Fruit fly (Drosophila melanogaster) whole organism, embryonic: ENCODE results near the gene CG5225.

Source experiments
- Asciz ChIP-seq: fragments of 200-800 bp; sonication (Bioruptor generic); optimal IDR thresholded peaks from 2 replicates; lab custom pipeline; 2017; ENCODE audit warnings: missing biosample characterization, mild to moderate bottlenecking, missing genetic modification characterization, missing genetic modification reagents
- Atf-2 ChIP-seq: fragments of 200-800 bp; sonication (Bioruptor generic); optimal IDR thresholded peaks from 2 replicates; lab custom pipeline; 2016; ENCODE audit warnings: missing biosample characterization, missing genetic modification characterization
- Atf3 ChIP-seq: fragments of 200-800 bp; sonication (Bioruptor generic); optimal IDR thresholded peaks from 3 replicates; lab custom pipeline; 2016; ENCODE audit warnings: missing biosample characterization, missing genetic modification characterization
- B-H1 ChIP-seq: fragments of 200-800 bp; sonication (Bioruptor generic); IDR thresholded peaks from 3 replicates; pipeline ENCODE4 v1.3.6; 2022; ENCODE audit warnings: missing biosample characterization, missing genetic modification characterization
- Blimp-1 ChIP-seq: fragments of 200-800 bp; sonication (Bioruptor generic); optimal IDR thresholded peaks from 3 replicates; lab custom pipeline; 2018; ENCODE audit warnings: missing biosample characterization, missing genetic modification characterization, mild to moderate bottlenecking, moderate library complexity, missing genetic modification reagents
- CG11085 ChIP-seq: fragments of 200-800 bp; sonication (Bioruptor generic); IDR thresholded peaks from 2 replicates; pipeline ENCODE4 v1.3.6; 2022; ENCODE audit warnings: missing biosample characterization, missing genetic modification characterization
- CG12219 ChIP-seq: fragments of 200-800 bp; sonication (Bioruptor generic); optimal IDR thresholded peaks from 3 replicates; lab custom pipeline; 2018; ENCODE audit warnings: missing biosample characterization, mild to moderate bottlenecking, missing genetic modification characterization
- CG15514 ChIP-seq: fragments of 200-800 bp; sonication (Bioruptor generic); optimal IDR thresholded peaks from 3 replicates; lab custom pipeline; 2017; ENCODE audit warnings: missing biosample characterization, missing genetic modification characterization, mild to moderate bottlenecking, moderate library complexity, missing genetic modification reagents
- CG16779 ChIP-seq: fragments of 200-800 bp; sonication (Bioruptor generic); IDR thresholded peaks from 2 replicates; pipeline ENCODE4 v1.3.6; 2022; ENCODE audit warnings: missing biosample characterization, missing genetic modification characterization
- CG16815 ChIP-seq: fragments of 200-800 bp; sonication (Bioruptor generic); optimal IDR thresholded peaks from 3 replicates; lab custom pipeline; 2017; ENCODE audit warnings: missing biosample characterization, mild to moderate bottlenecking, missing genetic modification characterization
- CG16863 ChIP-seq: fragments of 200-800 bp; sonication (Bioruptor generic); optimal IDR thresholded peaks from 3 replicates; lab custom pipeline; 2016; ENCODE audit warnings: missing biosample characterization, missing genetic modification characterization
- CG17359 ChIP-seq: fragments of 200-800 bp; sonication (Bioruptor generic); optimal IDR thresholded peaks from 3 replicates; lab custom pipeline; 2018; ENCODE audit warnings: missing biosample characterization, mild to moderate bottlenecking, missing genetic modification characterization, moderate library complexity
- CG1792 ChIP-seq: fragments of 200-800 bp; sonication (Bioruptor generic); optimal IDR thresholded peaks from 2 replicates; lab custom pipeline; 2016; ENCODE audit warnings: missing biosample characterization, missing genetic modification characterization
- CG3065 ChIP-seq: fragments of 200-800 bp; sonication (Bioruptor generic); optimal IDR thresholded peaks from 2 replicates; lab custom pipeline; 2016; ENCODE audit warnings: missing biosample characterization, missing genetic modification characterization
- CG43689 ChIP-seq: fragments of 200-800 bp; sonication (Bioruptor generic); IDR thresholded peaks from 2 replicates; pipeline ENCODE4 v1.3.6; 2022; ENCODE audit warnings: missing biosample characterization, missing genetic modification characterization
- CG4404 ChIP-seq: fragments of 200-800 bp; sonication (Bioruptor generic); IDR thresholded peaks from 2 replicates; pipeline ENCODE4 v1.3.6; 2022; ENCODE audit warnings: missing biosample characterization, missing genetic modification characterization
- CG4730 ChIP-seq: fragments of 200-800 bp; sonication (Bioruptor generic); IDR thresholded peaks from 2 replicates; pipeline ENCODE4 v1.3.6; 2022; ENCODE audit warnings: missing biosample characterization, missing genetic modification characterization
- CG7357 ChIP-seq: fragments of 200-800 bp; sonication (Bioruptor generic); IDR thresholded peaks from 3 replicates; pipeline ENCODE4 v1.3.6; 2022; ENCODE audit warnings: missing biosample characterization, missing genetic modification characterization
- CG7556 ChIP-seq: fragments of 200-800 bp; sonication (Bioruptor generic); optimal IDR thresholded peaks from 2 replicates; lab custom pipeline; 2017; ENCODE audit warnings: missing biosample characterization, mild to moderate bottlenecking, missing genetic modification characterization
- CG8089 ChIP-seq: fragments of 200-800 bp; sonication (Bioruptor generic); optimal IDR thresholded peaks from 3 replicates; lab custom pipeline; 2016; ENCODE audit warnings: missing biosample characterization, missing genetic modification characterization
- CG8924 ChIP-seq: fragments of 200-800 bp; optimal IDR thresholded peaks from 3 replicates; lab custom pipeline; 2019; ENCODE audit warnings: missing biosample characterization, mild to moderate bottlenecking, missing genetic modification characterization, moderate library complexity
- CG9797 ChIP-seq: fragments of 200-800 bp; sonication (Bioruptor generic); optimal IDR thresholded peaks from 3 replicates; lab custom pipeline; 2018; ENCODE audit warnings: missing biosample characterization, mild to moderate bottlenecking, missing genetic modification characterization
- Drgx ChIP-seq: fragments of 200-800 bp; sonication (Bioruptor generic); IDR thresholded peaks from 2 replicates; pipeline ENCODE4 v1.3.6; 2022; ENCODE audit warnings: missing biosample characterization, missing genetic modification characterization
- E2f1 ChIP-seq: fragments of 200-800 bp; sonication (Bioruptor generic); IDR thresholded peaks from 2 replicates; pipeline ENCODE4 v1.3.6; 2022; ENCODE audit warnings: missing biosample characterization, missing genetic modification characterization
- HLH4C ChIP-seq: fragments of 200-800 bp; sonication (Bioruptor generic); IDR thresholded peaks from 3 replicates; pipeline ENCODE4 v1.3.6; 2022; ENCODE audit warnings: missing biosample characterization, missing genetic modification characterization; ENCODE audit not compliant: partially characterized antibody
- NK7.1 ChIP-seq: fragments of 200-800 bp; sonication (Bioruptor generic); optimal IDR thresholded peaks from 3 replicates; lab custom pipeline; 2016; ENCODE audit warnings: missing biosample characterization, missing genetic modification characterization
- NfI ChIP-seq: fragments of 200-800 bp; sonication (Bioruptor generic); optimal IDR thresholded peaks from 3 replicates; lab custom pipeline; 2018; ENCODE audit warnings: missing biosample characterization, mild to moderate bottlenecking, missing genetic modification characterization, moderate library complexity
- Ravus ChIP-seq: fragments of 200-800 bp; sonication (Bioruptor generic); IDR thresholded peaks from 2 replicates; pipeline ENCODE4 v1.3.6; 2022; ENCODE audit warnings: missing biosample characterization, missing genetic modification characterization
- Sox102F ChIP-seq: fragments of 200-800 bp; sonication (Bioruptor generic); optimal IDR thresholded peaks from 2 replicates; lab custom pipeline; 2018; ENCODE audit warnings: missing biosample characterization, mild to moderate bottlenecking, missing genetic modification characterization, moderate library complexity
- Usf ChIP-seq: fragments of 200-800 bp; sonication (Bioruptor generic); optimal IDR thresholded peaks from 2 replicates; lab custom pipeline; 2017; ENCODE audit warnings: missing genotype, missing biosample characterization, missing genetic modification characterization
- al ChIP-seq: fragments of 200-800 bp; sonication (Bioruptor generic); IDR thresholded peaks from 2 replicates; pipeline ENCODE4 v1.3.6; 2022; ENCODE audit warnings: missing biosample characterization, missing genetic modification characterization
- ato ChIP-seq: fragments of 200-800 bp; sonication (Bioruptor generic); IDR thresholded peaks from 2 replicates; pipeline ENCODE4 v1.3.6; 2022; ENCODE audit warnings: missing biosample characterization, missing genetic modification characterization; ENCODE audit not compliant: partially characterized antibody
- cwo ChIP-seq: fragments of 200-800 bp; sonication (Bioruptor generic); optimal IDR thresholded peaks from 3 replicates; lab custom pipeline; 2017; ENCODE audit warnings: missing biosample characterization, missing genetic modification characterization, mild to moderate bottlenecking, moderate library complexity, missing genetic modification reagents
- dimm ChIP-seq: fragments of 200-800 bp; sonication (Bioruptor generic); IDR thresholded peaks from 2 replicates; pipeline ENCODE4 v1.3.6; 2022; ENCODE audit warnings: missing biosample characterization, missing genetic modification characterization
- disco-r ChIP-seq: fragments of 200-800 bp; sonication (Bioruptor generic); optimal IDR thresholded peaks from 2 replicates; lab custom pipeline; 2016; ENCODE audit warnings: missing biosample characterization, missing genetic modification characterization
- dysf ChIP-seq: fragments of 200-800 bp; sonication (Bioruptor generic); IDR thresholded peaks from 3 replicates; pipeline ENCODE4 v1.3.6; 2022; ENCODE audit warnings: missing biosample characterization, missing genetic modification characterization
- fd3F ChIP-seq: fragments of 200-800 bp; sonication (Bioruptor generic); optimal IDR thresholded peaks from 2 replicates; lab custom pipeline; 2018; ENCODE audit warnings: missing biosample characterization, mild to moderate bottlenecking, missing genetic modification characterization, moderate library complexity
- gcm ChIP-seq: fragments of 200-800 bp; sonication (Bioruptor generic); optimal IDR thresholded peaks from 2 replicates; lab custom pipeline; 2019; ENCODE audit warnings: missing biosample characterization, mild to moderate bottlenecking, missing genetic modification characterization, moderate library complexity
- kah ChIP-seq: fragments of 200-800 bp; sonication (Bioruptor generic); optimal IDR thresholded peaks from 2 replicates; lab custom pipeline; 2018; ENCODE audit warnings: missing biosample characterization, mild to moderate bottlenecking, missing genetic modification characterization
- lola ChIP-seq, 3 experiments: fragments of >200 bp in 2 of 3; fragments of 200-800 bp in 1 of 3; sonication (Bioruptor generic) in 1 of 3; optimal IDR thresholded peaks; 2 replicates each; lab custom pipeline; 2017 to 2019; ENCODE audit warnings: missing biosample characterization in 3 of 3, missing genetic modification characterization in 3 of 3, mild to moderate bottlenecking in 1 of 3, moderate library complexity in 1 of 3
- mld ChIP-seq: fragments of 200-800 bp; sonication (Bioruptor generic); IDR thresholded peaks from 3 replicates; pipeline ENCODE4 v1.3.6; 2022; ENCODE audit warnings: missing biosample characterization, missing genetic modification characterization; ENCODE audit not compliant: partially characterized antibody
- org-1 ChIP-seq: fragments of 200-800 bp; sonication (Bioruptor generic); optimal IDR thresholded peaks from 2 replicates; lab custom pipeline; 2017; ENCODE audit warnings: missing biosample characterization, missing genetic modification characterization
- pita ChIP-seq: fragments of 200-800 bp; sonication (Bioruptor generic); optimal IDR thresholded peaks from 2 replicates; lab custom pipeline; 2017; ENCODE audit warnings: missing biosample characterization, mild to moderate bottlenecking, missing genetic modification characterization
- stwl ChIP-seq: fragments of 200-800 bp; sonication (Bioruptor generic); optimal IDR thresholded peaks from 3 replicates; lab custom pipeline; 2018; ENCODE audit warnings: missing biosample characterization, mild to moderate bottlenecking, missing genetic modification characterization, moderate library complexity
- tap ChIP-seq: fragments of 200-800 bp; optimal IDR thresholded peaks from 3 replicates; lab custom pipeline; 2019; ENCODE audit warnings: missing biosample characterization, mild to moderate bottlenecking, missing genetic modification characterization, moderate library complexity
- tup ChIP-seq: fragments of 200-800 bp; sonication (Bioruptor generic); optimal IDR thresholded peaks from 2 replicates; lab custom pipeline; 2016; ENCODE audit warnings: missing biosample characterization, mild to moderate bottlenecking, missing genetic modification characterization, moderate library complexity
- tx ChIP-seq: fragments of 200-800 bp; sonication (Bioruptor generic); optimal IDR thresholded peaks from 2 replicates; lab custom pipeline; 2016; ENCODE audit warnings: missing biosample characterization, missing genetic modification characterization
- unc-4 ChIP-seq: fragments of 200-800 bp; sonication (Bioruptor generic); IDR thresholded peaks from 2 replicates; pipeline ENCODE4 v1.3.6; 2022; ENCODE audit warnings: missing biosample characterization, missing genetic modification characterization; ENCODE audit not compliant: partially characterized antibody

Gene CG5225

DNA sequence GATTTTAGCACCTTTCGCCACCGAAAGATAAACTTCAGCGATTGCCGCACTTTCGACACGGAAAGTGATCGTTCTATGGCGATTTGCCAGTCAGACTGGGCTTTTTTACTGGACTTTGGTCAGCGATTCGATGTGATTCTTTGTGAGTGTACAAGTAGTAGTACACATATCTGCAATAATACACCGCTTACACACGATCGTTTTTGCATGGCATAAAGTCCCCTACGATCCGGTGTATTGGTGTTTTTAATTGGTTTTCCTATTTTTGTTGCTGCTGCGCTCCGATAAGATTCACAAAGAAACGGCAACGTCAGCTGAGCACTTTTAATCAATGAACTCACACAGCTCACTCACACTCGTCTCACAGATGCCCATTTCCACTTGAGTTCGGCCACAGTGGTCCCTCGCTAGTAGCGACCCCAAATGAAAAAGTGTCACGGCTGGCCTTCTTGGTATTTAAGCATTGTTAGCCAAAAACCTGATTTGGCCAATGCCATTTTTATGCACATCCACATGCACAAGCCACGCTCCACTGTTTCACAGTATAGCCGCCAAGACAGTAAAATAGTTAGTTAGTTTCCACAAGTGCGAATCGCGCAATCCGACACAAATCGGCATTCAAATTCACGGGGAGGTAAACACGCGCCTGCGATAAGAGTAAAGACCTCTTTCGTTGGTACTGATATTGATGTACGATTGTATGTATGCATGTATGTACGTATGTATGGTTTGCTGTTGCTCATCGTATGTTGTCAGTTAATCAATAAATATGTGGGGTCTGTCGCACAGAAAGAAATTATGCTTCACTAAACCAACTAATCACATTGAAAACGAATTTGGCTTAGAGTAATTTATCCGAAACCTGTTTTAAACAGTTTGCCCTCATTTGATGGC, 42.1 kb upstream of the CG5225 start (continued):
- TF ChIP-seq CG15514 (GFP tag; lab: Kevin White, UChicago): peak; percentile 92
- peak; percentile 87 for TF ChIP-seq Atf3 (GFP tag; lab: Kevin White, UChicago)
- TF ChIP-seq CG3065 (GFP tag; lab: Kevin White, UChicago): peak; percentile 41
- peak; percentile 54 for TF ChIP-seq tap (tag; lab: Kevin White, UChicago)
- peak; percentile 95 for TF ChIP-seq org-1 (GFP tag; lab: Kevin White, UChicago)
- peak; percentile 97 for TF ChIP-seq al (GFP tag; lab: Robert Waterston, UW)
- TF ChIP-seq CG9797 (GFP tag; lab: Kevin White, UChicago): peak; percentile 12
- TF ChIP-seq Usf (GFP tag; lab: Kevin White, UChicago): peak; percentile 92
- TF ChIP-seq stwl: no peak
- peak; percentile 88 for TF ChIP-seq tup (GFP tag; lab: Kevin White, UChicago)
- TF ChIP-seq pita (GFP tag; lab: Kevin White, UChicago): no peak
- no peak for TF ChIP-seq mld
- TF ChIP-seq Sox102F (GFP tag; lab: Kevin White, UChicago): peak; percentile 78
- TF ChIP-seq lola (GFP tag; optimal IDR thresholded peaks at IDR 0.05; lab: Kevin White, UChicago): peak in 1 of 3 experiments; percentile 35
- peak; percentile 93 for TF ChIP-seq NK7.1 (GFP tag; lab: Kevin White, UChicago)
- TF ChIP-seq CG16779 (GFP tag; lab: Robert Waterston, UW): peak; percentile 97
- peak; percentile 89 for TF ChIP-seq CG7357 (GFP tag; lab: Robert Waterston, UW)
- TF ChIP-seq HLH4C (GFP tag; lab: Robert Waterston, UW): no peak
- TF ChIP-seq CG17359 (tag; lab: Kevin White, UChicago): peak; percentile 83
- peak; percentile 83 for TF ChIP-seq Ravus (GFP tag; lab: Robert Waterston, UW)
- TF ChIP-seq CG8089: peak; percentile 84
- peak; percentile 97 for TF ChIP-seq cwo (GFP tag; lab: Kevin White, UChicago)
- peak; percentile 95 for TF ChIP-seq dimm (GFP tag; lab: Robert Waterston, UW)
- peak; percentile 94 for TF ChIP-seq E2f1
- peak; percentile 58 for TF ChIP-seq gcm (GFP tag; lab: Kevin White, UChicago)
- peak; percentile 86 for TF ChIP-seq CG8924 (tag; lab: Kevin White, UChicago)
- peak; percentile 91 for TF ChIP-seq CG16815 (GFP tag; lab: Kevin White, UChicago)
- TF ChIP-seq Drgx (GFP tag; lab: Robert Waterston, UW): peak; percentile 97
- TF ChIP-seq CG11085: peak; percentile 95
- TF ChIP-seq Blimp-1 (GFP tag; lab: Kevin White, UChicago): peak; percentile 62
- peak; percentile 95 for TF ChIP-seq CG4404 (GFP tag; lab: Robert Waterston, UW)
- peak; percentile 87 for TF ChIP-seq disco-r (GFP tag; lab: Kevin White, UChicago)
- TF ChIP-seq Atf-2 (GFP tag; lab: Kevin White, UChicago): peak; percentile 90
- peak; percentile 95 for TF ChIP-seq CG4730
- no peak for TF ChIP-seq ato (GFP tag; lab: Robert Waterston, UW)
- TF ChIP-seq B-H1 (GFP tag; lab: Robert Waterston, UW): peak; percentile 93
- peak; percentile 91 for TF ChIP-seq CG12219 (GFP tag; lab: Kevin White, UChicago)
- peak; percentile 89 for TF ChIP-seq CG7556 (GFP tag; lab: Kevin White, UChicago)
- TF ChIP-seq NfI (GFP tag; lab: Kevin White, UChicago): peak; percentile 92
- peak; percentile 89 for TF ChIP-seq CG16863
- peak; percentile 36 for TF ChIP-seq kah (GFP tag; lab: Kevin White, UChicago)
- TF ChIP-seq CG1792 (GFP tag; lab: Kevin White, UChicago): peak; percentile 94
- TF ChIP-seq CG43689 (GFP tag; lab: Robert Waterston, UW): peak; percentile 91
- peak; percentile 97 for TF ChIP-seq dysf (GFP tag; lab: Robert Waterston, UW)
- TF ChIP-seq Asciz (GFP tag; lab: Kevin White, UChicago): peak; percentile 25
- peak; percentile 95 for TF ChIP-seq fd3F
- no peak for TF ChIP-seq unc-4 (GFP tag; lab: Robert Waterston, UW)
- TF ChIP-seq tx (GFP tag; lab: Kevin White, UChicago): peak; percentile 91
